Worm (Caenorhabditis elegans): ENCODE results near the gene tbb-1.

- TF ChIP-seq klf-2 (GFP tag; conservative IDR thresholded peaks at IDR 0.05) (no peak), cog-1 (tag; optimal IDR thresholded peaks at IDR 0.05) (no peak), ztf-29 (GFP tag; IDR thresholded peaks at IDR 0.05) (no peak), T22C8.4 (GFP tag; IDR thresholded peaks at IDR 0.05) (no peak), tab-1 (GFP tag; IDR thresholded peaks at IDR 0.05) (no peak), ref-1 (GFP tag; conservative IDR thresholded peaks at IDR 0.05) (no peak)
Measured at ce11 chrIII:10704499-10704898, 37.7 kb downstream of the tbb-1 start.
